Worm (Caenorhabditis elegans) whole organism, early embryonic: ENCODE results near the gene T22B2.3.

Experiments
- B0310.2 ChIP-seq: sonication (generic microtip); optimal IDR thresholded peaks from 2 replicates; lab custom pipeline; 2016; ENCODE audit warnings: mild to moderate bottlenecking, missing genetic modification characterization, missing compliant biosample characterization
- F13C5.2 ChIP-seq: sonication (generic microtip); optimal IDR thresholded peaks from 2 replicates; lab custom pipeline; 2017; ENCODE audit warnings: mild to moderate bottlenecking, missing genetic modification characterization, inconsistent platforms, missing compliant biosample characterization
- aly-1 ChIP-seq: sonication (generic microtip); optimal IDR thresholded peaks from 2 replicates; lab custom pipeline; 2016; ENCODE audit warnings: missing genetic modification characterization, missing compliant biosample characterization
- ama-1 ChIP-seq: fragments of 150-350 bp; optimal IDR thresholded peaks from 2 replicates; lab custom pipeline; 2014
- ceh-13 ChIP-seq: fragments of 200-800 bp; sonication (Bioruptor generic); optimal IDR thresholded peaks from 2 replicates; lab custom pipeline; 2018; ENCODE audit warnings: mild to moderate bottlenecking, missing genetic modification characterization, missing compliant biosample characterization
- ceh-36 ChIP-seq: sonication (generic microtip); optimal IDR thresholded peaks from 2 replicates; lab custom pipeline; 2016; ENCODE audit warnings: missing genetic modification characterization, inconsistent platforms, missing compliant biosample characterization
- ets-7 ChIP-seq: sonication (generic microtip); optimal IDR thresholded peaks from 2 replicates; lab custom pipeline; 2016; ENCODE audit warnings: missing genotype, missing genetic modification characterization, missing compliant biosample characterization
- flt-1 ChIP-seq: fragments of 200-800 bp; sonication (Bioruptor generic); IDR thresholded peaks from 2 replicates; pipeline ENCODE4 v1.3.6; 2022; ENCODE audit warnings: missing genetic modification characterization, missing compliant biosample characterization
- hmbx-1 ChIP-seq: sonication (generic microtip); optimal IDR thresholded peaks from 2 replicates; lab custom pipeline; 2016; ENCODE audit warnings: mild to moderate bottlenecking, missing genetic modification characterization, missing compliant biosample characterization
- hmg-4 ChIP-seq: fragments of 200-800 bp; sonication (Bioruptor generic); optimal IDR thresholded peaks from 2 replicates; lab custom pipeline; 2018; ENCODE audit warnings: mild to moderate bottlenecking, missing genetic modification characterization, missing compliant biosample characterization
- hnd-1 ChIP-seq: sonication (generic microtip); optimal IDR thresholded peaks from 2 replicates; lab custom pipeline; 2016; ENCODE audit warnings: missing genetic modification characterization, missing compliant biosample characterization
- pes-1 ChIP-seq: fragments of 200-800 bp; sonication (Bioruptor generic); IDR thresholded peaks from 2 replicates; pipeline ENCODE4 v1.3.6; 2022; ENCODE audit warnings: missing genetic modification reagents, missing genetic modification characterization, missing compliant biosample characterization
- scrt-1 ChIP-seq: fragments of 200-800 bp; sonication (Bioruptor generic); IDR thresholded peaks from 2 replicates; pipeline ENCODE4 v1.3.6; 2022; ENCODE audit warnings: missing genetic modification characterization, missing compliant biosample characterization
- sea-1 ChIP-seq: fragments of 200-800 bp; sonication (Bioruptor generic); conservative IDR thresholded peaks from 2 replicates; pipeline ENCODE4 v1.3.6; 2022; ENCODE audit warnings: missing genetic modification characterization, missing compliant biosample characterization
- tbx-11 ChIP-seq: fragments of 200-800 bp; sonication (Bioruptor generic); IDR thresholded peaks from 2 replicates; pipeline ENCODE4 v1.3.6; 2022; ENCODE audit warnings: missing genetic modification characterization, missing compliant biosample characterization
- tbx-37 ChIP-seq: fragments of 200-800 bp; sonication (Bioruptor generic); conservative IDR thresholded peaks from 2 replicates; pipeline ENCODE4 v1.3.6; 2022; ENCODE audit warnings: missing genetic modification reagents, missing genetic modification characterization, missing compliant biosample characterization
- tra-4 ChIP-seq: sonication (generic microtip); optimal IDR thresholded peaks from 2 replicates; lab custom pipeline; 2017; ENCODE audit warnings: missing genetic modification characterization, missing compliant biosample characterization

T22B2.3 gene

ce11 chrX:3915748-3916147, 1.4 kb upstream of the T22B2.3 start, which contains the start of gene idpp-9:
idpp-9 (minus strand) TSS chrX:3915848.
- no peak for TF ChIP-seq ama-1
- no peak for TF ChIP-seq tbx-11 (GFP tag; lab: Robert Waterston, UW)
- no peak for TF ChIP-seq hnd-1 (tag; lab: Kevin White, UChicago)
- no peak for TF ChIP-seq F13C5.2
- TF ChIP-seq B0310.2 (tag; lab: Kevin White, UChicago) = no peak
- no peak for TF ChIP-seq ceh-36
- no peak for TF ChIP-seq tra-4 (tag; lab: Kevin White, UChicago)
- TF ChIP-seq tbx-37 (GFP tag; lab: Robert Waterston, UW) = no peak
- no peak for TF ChIP-seq hmbx-1
- no peak for TF ChIP-seq sea-1
- no peak for TF ChIP-seq scrt-1

ce11 chrX:3918182-3918581, 1.1 kb downstream of the T22B2.3 start:
- TF ChIP-seq B0310.2 (tag; lab: Kevin White, UChicago) = no peak
- TF ChIP-seq F13C5.2 = no peak
- no peak for TF ChIP-seq ceh-36
- TF ChIP-seq hmg-4 (GFP tag; lab: Kevin White, UChicago) = no peak
- TF ChIP-seq hnd-1 (tag; lab: Kevin White, UChicago) = no peak
- no peak for TF ChIP-seq aly-1 (tag; lab: Kevin White, UChicago)
- no peak for TF ChIP-seq tbx-37 (GFP tag; lab: Robert Waterston, UW)
- no peak for TF ChIP-seq hmbx-1
- no peak for TF ChIP-seq scrt-1
- TF ChIP-seq tbx-11 (GFP tag; lab: Robert Waterston, UW) = no peak
- TF ChIP-seq ceh-13 = no peak

DNA sequence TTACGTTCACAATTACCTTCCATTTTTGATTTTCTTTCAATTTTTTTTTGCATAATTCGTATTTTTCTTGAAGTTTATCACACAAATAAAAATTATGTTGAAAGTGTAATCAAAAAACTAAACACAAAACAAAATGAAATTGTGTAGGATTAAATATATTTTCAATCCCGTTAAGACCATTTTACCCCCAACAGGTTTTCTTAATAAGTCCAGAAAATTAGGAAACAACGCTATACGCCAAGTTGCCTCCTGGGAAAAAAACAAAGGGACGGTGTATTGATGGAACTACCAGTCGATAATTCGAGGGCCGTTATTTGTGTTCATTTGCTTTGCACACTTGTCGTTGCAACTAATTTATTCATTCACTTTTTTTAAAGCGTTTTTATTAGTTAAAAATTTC, 2.6 kb downstream of the T22B2.3 start:
- TF ChIP-seq pes-1 (GFP tag; lab: Robert Waterston, UW) = no peak
- TF ChIP-seq tra-4 (tag; lab: Kevin White, UChicago) = no peak
- TF ChIP-seq ama-1 = no peak
- no peak for TF ChIP-seq tbx-37 (GFP tag; lab: Robert Waterston, UW)
- no peak for TF ChIP-seq flt-1 (GFP tag; lab: Robert Waterston, UW)
- TF ChIP-seq scrt-1 = no peak
- no peak for TF ChIP-seq F13C5.2
- TF ChIP-seq ceh-13 = no peak
- TF ChIP-seq ceh-36 = no peak
- no peak for TF ChIP-seq B0310.2 (tag; lab: Kevin White, UChicago)
- no peak for TF ChIP-seq hmg-4 (GFP tag; lab: Kevin White, UChicago)
- no peak for TF ChIP-seq aly-1 (tag; lab: Kevin White, UChicago)
- TF ChIP-seq tbx-11 (GFP tag; lab: Robert Waterston, UW) = no peak
- TF ChIP-seq hmbx-1 = no peak
- TF ChIP-seq hnd-1 (tag; lab: Kevin White, UChicago) = no peak
- TF ChIP-seq sea-1 = no peak
- no peak for TF ChIP-seq ets-7 (tag; lab: Kevin White, UChicago)

- TF ChIP-seq ets-7 (tag; lab: Kevin White, UChicago) = no peak
- no peak for TF ChIP-seq tra-4 (tag; lab: Kevin White, UChicago)
- TF ChIP-seq hmbx-1 = no peak
- no peak for TF ChIP-seq scrt-1
- TF ChIP-seq B0310.2 (tag; lab: Kevin White, UChicago) = no peak
- TF ChIP-seq tbx-11 (GFP tag; lab: Robert Waterston, UW) = no peak
- no peak for TF ChIP-seq ceh-36
- TF ChIP-seq ceh-13 = no peak
- no peak for TF ChIP-seq sea-1
- TF ChIP-seq tbx-37 (GFP tag; lab: Robert Waterston, UW) = no peak
- TF ChIP-seq flt-1 (GFP tag; lab: Robert Waterston, UW) = no peak
- no peak for TF ChIP-seq aly-1 (tag; lab: Kevin White, UChicago)
- TF ChIP-seq hmg-4 (GFP tag; lab: Kevin White, UChicago) = no peak
- TF ChIP-seq F13C5.2 = no peak
- no peak for TF ChIP-seq ama-1
- no peak for TF ChIP-seq hnd-1 (tag; lab: Kevin White, UChicago)
- TF ChIP-seq pes-1 (GFP tag; lab: Robert Waterston, UW) = no peak
These were observed 3.0 kb downstream of the T22B2.3 start, which contains the start of gene T22B2.2 for ce11 chrX:3920101-3920500. T22B2.2 (plus strand) TSS chrX:3920401.

ce11 chrX:3920747-3921146, 3.6 kb downstream of the T22B2.3 start:
- TF ChIP-seq sea-1 (no peak), aly-1 (tag; lab: Kevin White, UChicago) (no peak), tbx-37 (GFP tag; lab: Robert Waterston, UW) (no peak), pes-1 (GFP tag; lab: Robert Waterston, UW) (no peak), scrt-1 (no peak), hmbx-1 (no peak)

- no peak for TF ChIP-seq ets-7 (tag; lab: Kevin White, UChicago)
- TF ChIP-seq ceh-13 = no peak
- no peak for TF ChIP-seq aly-1 (tag; lab: Kevin White, UChicago)
These were observed 8.7 kb downstream of the T22B2.3 start, which contains the start of gene T22B2.1 for ce11 chrX:3925776-3926175. T22B2.1 (plus strand) TSS chrX:3926076.

DNA sequence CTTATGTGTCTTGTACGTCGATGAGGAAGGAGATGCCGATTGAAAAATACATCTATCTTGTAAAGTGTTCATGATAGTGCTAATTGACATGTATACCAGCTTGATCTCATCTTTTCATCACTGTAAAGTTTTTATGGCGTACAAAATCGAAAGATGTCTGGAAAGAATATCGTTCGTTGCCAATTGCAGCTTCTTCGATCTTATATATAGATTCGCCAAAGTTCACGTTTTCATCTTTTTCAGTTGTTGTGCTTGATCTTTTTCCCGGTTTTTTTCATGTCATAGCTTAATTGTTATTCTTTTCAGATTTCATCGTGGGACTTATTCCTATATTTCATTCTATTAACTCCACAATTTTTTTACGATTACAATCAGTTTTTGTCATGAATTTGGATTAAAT, 14.2 kb downstream of the T22B2.3 start, which contains the start of gene adt-3:
TSS of gene adt-3 (plus strand) at position 301 of the 400 bp plus-strand sequence.
- TF ChIP-seq sea-1 (no peak), hnd-1 (tag; lab: Kevin White, UChicago) (no peak), ama-1 (no peak), pes-1 (GFP tag; lab: Robert Waterston, UW) (no peak)

- TF ChIP-seq ceh-36 (no peak), scrt-1 (no peak), pes-1 (GFP tag; lab: Robert Waterston, UW) (no peak), tbx-11 (GFP tag; lab: Robert Waterston, UW) (no peak), flt-1 (GFP tag; lab: Robert Waterston, UW) (no peak), tra-4 (tag; lab: Kevin White, UChicago) (no peak), B0310.2 (tag; lab: Kevin White, UChicago) (no peak), tbx-37 (GFP tag; lab: Robert Waterston, UW) (no peak), aly-1 (tag; lab: Kevin White, UChicago) (no peak), ets-7 (tag; lab: Kevin White, UChicago) (no peak), ama-1 (no peak), ceh-13 (no peak), sea-1 (no peak), hmbx-1 (no peak), hnd-1 (tag; lab: Kevin White, UChicago) (no peak), hmg-4 (GFP tag; lab: Kevin White, UChicago) (no peak), F13C5.2 (no peak)
These were observed 15.6 kb downstream of the T22B2.3 start for ce11 chrX:3932694-3933093.
